Worm (Caenorhabditis elegans) whole organism, dauer: ENCODE data around the gene C27B7.6.

Source experiments
- unc-62 ChIP-seq: sonication (generic microtip); optimal IDR thresholded peaks from 2 replicates; lab custom pipeline; 2017; ENCODE audit warnings: missing biosample characterization, missing genetic modification reagents, missing genetic modification characterization

Gene C27B7.6

DNA sequence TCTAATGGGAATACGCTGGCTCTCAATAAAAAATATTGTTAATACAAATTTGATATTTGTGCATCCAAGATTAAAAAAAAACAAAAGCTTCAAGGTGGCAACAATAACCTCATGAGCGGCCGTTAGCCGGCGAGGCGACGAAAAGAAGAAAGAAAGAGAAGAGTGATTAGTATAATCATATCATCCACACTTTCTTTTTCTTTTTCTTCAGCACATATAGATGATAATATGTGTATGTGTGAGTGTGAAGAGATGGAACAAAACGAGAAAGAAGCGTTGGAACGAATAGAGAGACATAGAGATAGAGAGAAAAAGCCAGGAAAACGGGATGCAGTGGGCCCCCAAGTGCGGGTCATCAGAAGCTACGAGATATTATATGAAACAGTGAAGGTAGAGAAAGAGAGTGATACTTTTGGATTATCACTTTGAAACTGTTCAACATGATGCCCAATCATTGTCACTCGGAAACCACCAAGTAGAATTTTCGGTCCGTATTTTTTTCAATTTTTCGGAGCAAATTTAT is 14.2 kb upstream of the C27B7.6 start:
- no peak for TF ChIP-seq unc-62

DNA sequence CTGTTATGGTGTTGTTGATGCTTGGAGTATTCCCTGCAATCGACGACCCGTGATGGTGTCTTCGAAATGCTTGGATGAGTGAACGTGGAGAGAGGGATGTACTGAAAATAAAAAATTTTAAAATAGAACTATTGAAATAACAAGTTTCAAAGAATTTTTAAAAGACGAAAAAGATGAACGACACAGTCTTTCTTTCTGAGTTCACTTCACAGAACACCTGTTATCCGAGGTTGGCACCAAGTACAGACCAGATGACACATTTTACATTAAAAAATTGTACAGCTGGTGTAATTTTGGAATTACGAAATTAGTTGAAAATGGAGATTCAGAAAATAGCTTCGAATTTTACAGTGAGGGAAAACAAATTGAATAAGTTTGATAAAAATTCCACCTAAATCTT is 12.6 kb upstream of the C27B7.6 start, which contains the start of gene rap-1:
Gene rap-1, minus strand, starts transcription at position 101 of the 400 bp plus-strand sequence.
- TF ChIP-seq unc-62, result no peak

- TF ChIP-seq unc-62, result no peak
Measured at ce11 chrIV:8916010-8916409, 9.9 kb upstream of the C27B7.6 start, which contains the start of gene C27B7.9. C27B7.9 (minus strand) TSS chrIV:8916110.

DNA sequence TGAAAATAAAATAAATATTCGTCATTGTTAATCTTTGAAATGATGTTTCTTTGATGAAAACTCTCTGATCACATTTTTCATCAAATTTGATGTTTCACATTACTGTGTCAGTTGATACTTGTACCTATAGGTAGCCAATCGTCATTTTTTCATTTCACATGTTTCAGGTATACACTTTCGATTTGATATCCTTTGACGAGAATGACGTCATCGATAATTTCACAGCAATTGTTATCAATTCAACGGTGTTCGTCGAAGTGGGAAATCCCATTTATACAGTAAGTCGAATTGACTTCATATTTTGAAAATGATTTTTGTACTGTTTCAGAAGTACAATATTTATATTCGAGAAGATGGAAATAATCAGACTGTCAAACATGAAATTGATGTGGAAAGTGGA is 8.0 kb upstream of the C27B7.6 start:
- TF ChIP-seq unc-62, result no peak

ce11 chrIV:8906743-8907142 is 598 bp upstream of the C27B7.6 start, which contains the start of gene C27B7.7:
C27B7.7 (plus strand) TSS chrIV:8907043.
- no peak for TF ChIP-seq unc-62

ce11 chrIV:8901346-8901745 is 4.8 kb downstream of the C27B7.6 start, which contains the start of gene C27B7.5:
C27B7.5 (plus strand) TSS chrIV:8901646.
- TF ChIP-seq unc-62, result no peak

DNA sequence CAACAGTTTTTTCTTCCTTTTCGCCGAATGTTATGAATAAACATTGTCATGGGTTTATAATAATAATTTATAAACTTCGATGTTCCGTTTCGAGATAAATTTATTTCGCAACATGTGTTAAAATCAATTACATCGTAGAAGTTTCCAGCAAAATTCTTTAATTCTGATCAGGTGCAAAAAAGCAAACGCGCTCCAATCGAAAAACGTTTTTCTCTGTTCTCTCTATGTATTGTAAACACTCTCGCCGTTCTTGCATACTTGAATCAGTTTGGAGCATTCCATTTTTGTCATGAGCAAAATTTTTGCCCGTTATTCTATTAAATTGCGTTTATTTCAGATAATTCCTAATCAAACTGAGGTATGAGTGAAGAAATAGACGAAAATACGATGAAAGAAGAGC is 12.4 kb downstream of the C27B7.6 start, which contains the start of gene rad-54.L2:
Gene rad-54.L2, plus strand, starts transcription at position 332 of the 400 bp plus-strand sequence.
- no peak for TF ChIP-seq unc-62

ce11 chrIV:8892558-8892957 is 13.6 kb downstream of the C27B7.6 start, which contains the start of gene C27B7.2:
C27B7.2 (plus strand) TSS chrIV:8892858.
- TF ChIP-seq unc-62, result no peak

- no peak for TF ChIP-seq unc-62
Measured at ce11 chrIV:8891131-8891530, 15.0 kb downstream of the C27B7.6 start, which contains the start of gene spr-2. spr-2 (plus strand) TSS chrIV:8891462.

ce11 chrIV:8888525-8889026 is 17.6 kb downstream of the C27B7.6 start, which contains the start of gene oma-1:
oma-1 (plus strand) TSS chrIV:8888976.
- no peak for TF ChIP-seq unc-62

DNA sequence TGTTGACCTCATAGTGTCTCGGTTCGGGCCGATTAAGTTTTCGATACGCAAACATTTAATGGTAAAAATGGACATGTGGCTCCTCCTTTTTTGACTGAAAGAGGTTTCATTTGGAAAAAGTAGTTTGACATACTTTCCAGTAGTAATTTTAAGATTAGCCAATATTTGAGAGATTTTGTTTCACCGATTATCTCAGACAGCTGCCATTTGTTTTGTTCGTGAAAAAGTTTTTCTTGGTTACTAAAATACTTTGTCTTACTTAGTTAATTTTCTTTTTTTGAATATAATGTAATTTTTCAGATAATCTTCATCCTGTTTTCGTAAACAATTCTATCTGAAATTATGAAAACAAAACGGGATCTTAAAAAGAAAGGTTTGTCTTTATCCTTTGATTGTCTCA is 19.9 kb downstream of the C27B7.6 start, which contains the start of gene C09G9.5:
Gene C09G9.5, plus strand, starts transcription at position 301 of the 400 bp plus-strand sequence.
- TF ChIP-seq unc-62, result no peak

DNA sequence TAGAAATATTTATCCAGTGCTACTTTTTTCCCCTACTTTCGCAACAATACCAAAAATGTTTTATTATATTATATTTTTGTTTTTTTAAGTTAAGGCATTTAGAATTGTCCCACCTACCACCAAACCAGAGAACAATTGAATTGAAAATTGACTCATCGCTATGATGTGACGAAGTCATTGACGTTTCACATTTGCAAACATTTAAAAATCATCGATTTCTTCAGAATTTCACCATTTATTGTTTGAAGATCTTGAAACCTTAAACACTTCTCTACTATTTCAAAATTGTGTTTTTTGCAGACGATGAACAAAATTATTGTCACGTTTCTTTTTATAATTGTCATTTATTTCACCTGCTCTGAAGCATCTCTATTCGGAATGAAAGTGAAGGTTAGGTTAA is 25.0 kb downstream of the C27B7.6 start, which contains the start of gene C09G9.8:
Gene C09G9.8, plus strand, starts transcription at position 301 of the 400 bp plus-strand sequence.
- no peak for TF ChIP-seq unc-62

ce11 chrIV:8879810-8880209 is 26.3 kb downstream of the C27B7.6 start, which contains the start of gene npax-4:
npax-4 (minus strand) TSS chrIV:8879910.
- no peak for TF ChIP-seq unc-62

ce11 chrIV:8873847-8874246 is 32.3 kb downstream of the C27B7.6 start, which contains the start of gene hdl-2:
hdl-2 (plus strand) TSS chrIV:8874147.
- no peak for TF ChIP-seq unc-62

DNA sequence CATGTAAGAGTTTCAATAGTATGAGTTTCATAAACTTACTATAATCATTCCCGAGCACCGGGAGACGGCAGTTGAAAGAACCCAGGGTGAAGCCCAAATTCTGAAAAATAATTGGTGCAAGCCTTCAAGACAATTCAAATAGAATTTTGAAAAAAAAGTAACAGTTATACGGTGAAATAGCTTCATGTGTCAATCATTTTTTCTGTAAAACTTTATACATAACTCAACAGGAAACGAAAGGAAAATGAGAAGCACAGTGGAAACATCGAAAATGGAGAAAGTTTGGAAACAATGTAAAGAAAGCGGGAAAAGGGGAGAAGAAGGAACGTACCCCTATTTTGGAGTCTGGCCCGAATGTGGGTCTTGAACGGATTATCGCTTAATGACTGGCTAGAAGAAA is 33.2 kb downstream of the C27B7.6 start, which contains the start of gene C09G9.3:
Gene C09G9.3, minus strand, starts transcription at position 101 of the 400 bp plus-strand sequence.
- no peak for TF ChIP-seq unc-62

- TF ChIP-seq unc-62, result no peak
Measured at ce11 chrIV:8869624-8870023, 36.5 kb downstream of the C27B7.6 start, which contains the start of gene npp-23. npp-23 (minus strand) TSS chrIV:8869679.

DNA sequence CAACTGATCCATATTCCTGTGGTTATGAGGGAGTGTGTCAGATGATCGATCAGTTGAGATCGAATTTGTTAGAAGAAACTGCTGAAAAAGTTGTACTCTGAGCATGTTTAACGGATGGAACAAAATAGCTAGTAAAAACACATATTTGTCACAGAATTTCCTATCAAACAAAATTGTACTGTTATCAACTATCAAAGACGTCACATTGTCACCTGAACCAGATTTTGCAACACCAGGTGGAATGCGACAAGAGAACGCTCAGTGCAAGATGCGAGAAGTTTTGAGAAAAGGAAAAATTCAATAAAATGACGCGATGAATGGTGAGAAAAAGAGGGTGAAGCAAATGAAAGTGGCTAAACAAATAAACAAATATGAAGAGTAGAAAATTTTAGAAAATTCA is 38.6 kb downstream of the C27B7.6 start:
- TF ChIP-seq unc-62, result no peak

DNA sequence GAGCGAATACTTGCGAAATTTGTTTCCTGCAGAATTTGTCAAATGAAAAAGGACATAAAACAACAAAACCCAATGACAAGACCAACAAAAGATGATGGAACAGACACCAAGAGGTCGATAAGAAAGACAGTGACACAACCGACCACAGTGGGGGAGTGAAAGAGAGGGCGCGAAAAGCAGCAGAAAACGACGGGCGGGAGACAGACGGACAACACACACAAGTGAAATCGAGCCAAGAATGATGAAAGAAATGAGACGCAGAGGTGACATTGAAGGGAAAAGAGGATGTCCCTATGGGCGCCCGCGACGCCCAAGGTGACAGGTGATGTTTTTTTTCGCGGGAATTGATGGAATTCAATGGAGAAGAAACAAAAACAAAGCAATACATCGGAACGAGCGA is 40.1 kb downstream of the C27B7.6 start:
- no peak for TF ChIP-seq unc-62
